Fruit fly (Drosophila melanogaster) whole organism, prepupa: Measurements from ENCODE around the gene Mnat9.
A peak's percentile ranks its signal among the peaks of the same experiment; 100 is the strongest.

ENCODE experiments used
- Blimp-1 ChIP-seq: fragments of 200-800 bp; sonication (Bioruptor generic); optimal IDR thresholded peaks from 3 replicates; lab custom pipeline; 2017; ENCODE audit warnings: missing biosample characterization, missing genetic modification characterization, mild to moderate bottlenecking, moderate library complexity, missing genetic modification reagents
- CG10631 ChIP-seq: fragments of 200-800 bp; sonication (Bioruptor generic); optimal IDR thresholded peaks from 2 replicates; lab custom pipeline; 2016; ENCODE audit warnings: missing biosample characterization, missing genetic modification characterization
- CG10669 ChIP-seq: fragments of 200-800 bp; sonication (Bioruptor generic); optimal IDR thresholded peaks from 3 replicates; lab custom pipeline; 2018; ENCODE audit warnings: missing biosample characterization, mild to moderate bottlenecking, missing genetic modification characterization, moderate library complexity
- CG11294 ChIP-seq: fragments of 200-800 bp; sonication (Bioruptor generic); IDR thresholded peaks from 2 replicates; pipeline ENCODE4 v1.3.6; 2022; ENCODE audit warnings: missing biosample characterization, missing genetic modification characterization
- CG11762 ChIP-seq: fragments of 200-800 bp; sonication (Bioruptor generic); optimal IDR thresholded peaks from 3 replicates; lab custom pipeline; 2016; ENCODE audit warnings: missing biosample characterization, missing genetic modification characterization; ENCODE audit not compliant: insufficient read depth
- CG11902 ChIP-seq: fragments of 200-800 bp; sonication (Bioruptor generic); optimal IDR thresholded peaks from 3 replicates; lab custom pipeline; 2016; ENCODE audit warnings: missing biosample characterization, missing genetic modification characterization
- CG1621 ChIP-seq: fragments of 200-800 bp; sonication (Bioruptor generic); optimal IDR thresholded peaks from 3 replicates; lab custom pipeline; 2018; ENCODE audit warnings: missing biosample characterization, mild to moderate bottlenecking, missing genetic modification characterization
- CG16779 ChIP-seq: fragments of 200-800 bp; sonication (Bioruptor generic); optimal IDR thresholded peaks from 3 replicates; lab custom pipeline; 2017; ENCODE audit warnings: missing biosample characterization, mild to moderate bottlenecking, missing genetic modification characterization
- CG3032 ChIP-seq: fragments of 200-800 bp; optimal IDR thresholded peaks from 2 replicates; lab custom pipeline; 2019; ENCODE audit warnings: missing biosample characterization, mild to moderate bottlenecking, missing genetic modification characterization, moderate library complexity
- CG32006 ChIP-seq: fragments of 200-800 bp; sonication (Bioruptor generic); optimal IDR thresholded peaks from 3 replicates; lab custom pipeline; 2017; ENCODE audit warnings: missing biosample characterization, mild to moderate bottlenecking, missing genetic modification characterization
- CG34406 ChIP-seq: fragments of 200-800 bp; sonication (Bioruptor generic); optimal IDR thresholded peaks from 3 replicates; lab custom pipeline; 2016; ENCODE audit warnings: missing biosample characterization, missing genetic modification characterization
- CG3919 ChIP-seq: fragments of 200-800 bp; sonication (Bioruptor generic); optimal IDR thresholded peaks from 3 replicates; lab custom pipeline; 2016; ENCODE audit warnings: missing biosample characterization, missing genetic modification characterization
- CG4318 ChIP-seq: fragments of 200-800 bp; sonication (Bioruptor generic); optimal IDR thresholded peaks from 3 replicates; lab custom pipeline; 2017; ENCODE audit warnings: missing biosample characterization, mild to moderate bottlenecking, missing genetic modification characterization
- CG6276 ChIP-seq: fragments of 200-800 bp; sonication (Bioruptor generic); optimal IDR thresholded peaks from 2 replicates; lab custom pipeline; 2017; ENCODE audit warnings: missing biosample characterization, mild to moderate bottlenecking, missing genetic modification characterization
- CG6792 ChIP-seq: fragments of 200-800 bp; sonication (Bioruptor generic); optimal IDR thresholded peaks from 3 replicates; lab custom pipeline; 2016; ENCODE audit warnings: missing biosample characterization, missing genetic modification characterization
- CG7368 ChIP-seq: fragments of 200-800 bp; sonication (Bioruptor generic); optimal IDR thresholded peaks from 3 replicates; lab custom pipeline; 2016; ENCODE audit warnings: missing biosample characterization, missing genetic modification characterization
- CG8119 ChIP-seq: fragments of 200-800 bp; sonication (Bioruptor generic); IDR thresholded peaks from 3 replicates; pipeline ENCODE4 v1.3.6; 2022; ENCODE audit warnings: missing biosample characterization, missing genetic modification characterization
- CG8319 ChIP-seq: fragments of 200-800 bp; sonication (Bioruptor generic); optimal IDR thresholded peaks from 3 replicates; lab custom pipeline; 2016; ENCODE audit warnings: missing biosample characterization, missing genetic modification characterization
- CG8632 ChIP-seq: fragments of 200-800 bp; sonication (Bioruptor generic); optimal IDR thresholded peaks from 3 replicates; lab custom pipeline; 2016; ENCODE audit warnings: missing biosample characterization, missing genetic modification characterization
- CG9139 ChIP-seq: fragments of 200-800 bp; sonication (Bioruptor generic); optimal IDR thresholded peaks from 3 replicates; lab custom pipeline; 2017; ENCODE audit warnings: missing biosample characterization, mild to moderate bottlenecking, missing genetic modification characterization
- Eip75B ChIP-seq: fragments of 200-800 bp; sonication (Bioruptor generic); optimal IDR thresholded peaks from 3 replicates; lab custom pipeline; 2016; ENCODE audit warnings: missing biosample characterization, missing genetic modification characterization
- Eip93F ChIP-seq: fragments of 200-800 bp; sonication (Bioruptor generic); optimal IDR thresholded peaks from 2 replicates; lab custom pipeline; 2016; ENCODE audit warnings: missing biosample characterization, mild to moderate bottlenecking, missing genetic modification characterization
- Ets21C ChIP-seq: fragments of 200-800 bp; sonication (Bioruptor generic); optimal IDR thresholded peaks from 3 replicates; lab custom pipeline; 2016; ENCODE audit warnings: missing biosample characterization, missing genetic modification characterization
- Ets96B ChIP-seq: fragments of 200-800 bp; optimal IDR thresholded peaks from 2 replicates; lab custom pipeline; 2019; ENCODE audit warnings: missing biosample characterization, mild to moderate bottlenecking, missing genetic modification characterization, moderate library complexity
- Gug ChIP-seq: fragments of 200-800 bp; sonication (Bioruptor generic); IDR thresholded peaks from 2 replicates; pipeline ENCODE4 v1.3.6; 2022; ENCODE audit warnings: missing biosample characterization, missing genetic modification characterization
- Hr38 ChIP-seq: sonication (Bioruptor generic); optimal IDR thresholded peaks from 2 replicates; lab custom pipeline; 2016; ENCODE audit warnings: missing biosample characterization, missing genetic modification characterization
- Hr39 ChIP-seq: fragments of 200-800 bp; sonication (Bioruptor generic); optimal IDR thresholded peaks from 2 replicates; lab custom pipeline; 2016; ENCODE audit warnings: missing biosample characterization, missing genetic modification characterization
- Hr4 ChIP-seq: fragments of 200-800 bp; sonication (Bioruptor generic); optimal IDR thresholded peaks from 3 replicates; lab custom pipeline; 2016; ENCODE audit warnings: missing biosample characterization, missing genetic modification characterization
- Lpt ChIP-seq: fragments of 200-800 bp; sonication (Bioruptor generic); optimal IDR thresholded peaks from 3 replicates; lab custom pipeline; 2016; ENCODE audit warnings: missing biosample characterization, missing genetic modification characterization
- Met ChIP-seq: fragments of 200-800 bp; sonication (Bioruptor generic); optimal IDR thresholded peaks from 3 replicates; lab custom pipeline; 2016; ENCODE audit warnings: missing biosample characterization, missing genetic modification characterization
- OdsH ChIP-seq: fragments of 200-800 bp; sonication (Bioruptor generic); optimal IDR thresholded peaks from 3 replicates; lab custom pipeline; 2016; ENCODE audit warnings: missing biosample characterization, missing genetic modification characterization
- Smox ChIP-seq: fragments of 200-800 bp; sonication (Bioruptor generic); optimal IDR thresholded peaks from 3 replicates; lab custom pipeline; 2016; ENCODE audit warnings: missing biosample characterization, missing genetic modification characterization
- Sox102F ChIP-seq: fragments of 200-800 bp; sonication (Bioruptor generic); optimal IDR thresholded peaks from 2 replicates; lab custom pipeline; 2016; ENCODE audit warnings: missing biosample characterization, mild to moderate bottlenecking, missing genetic modification characterization
- Sox14 ChIP-seq: fragments of 200-800 bp; sonication (Bioruptor generic); optimal IDR thresholded peaks from 3 replicates; lab custom pipeline; 2016; ENCODE audit warnings: missing biosample characterization, missing genetic modification characterization
- Sox15 ChIP-seq: fragments of 200-800 bp; sonication (Bioruptor generic); optimal IDR thresholded peaks from 3 replicates; lab custom pipeline; 2016; ENCODE audit warnings: missing biosample characterization, missing genetic modification characterization
- achi ChIP-seq: fragments of 200-800 bp; sonication (Bioruptor generic); optimal IDR thresholded peaks from 3 replicates; lab custom pipeline; 2016; ENCODE audit warnings: missing biosample characterization, missing genetic modification characterization
- acj6 ChIP-seq: fragments of 200-800 bp; sonication (Bioruptor generic); optimal IDR thresholded peaks from 3 replicates; lab custom pipeline; 2016; ENCODE audit warnings: missing biosample characterization, missing genetic modification characterization
- cyc ChIP-seq: fragments of 200-800 bp; sonication (Bioruptor generic); optimal IDR thresholded peaks from 3 replicates; lab custom pipeline; 2016; ENCODE audit warnings: missing biosample characterization, missing genetic modification characterization
- dac ChIP-seq: fragments of 200-800 bp; sonication (Bioruptor generic); optimal IDR thresholded peaks from 2 replicates; lab custom pipeline; 2017; ENCODE audit warnings: missing biosample characterization, mild to moderate bottlenecking, missing genetic modification characterization
- dsx ChIP-seq: fragments of 200-800 bp; optimal IDR thresholded peaks from 3 replicates; lab custom pipeline; 2019; ENCODE audit warnings: missing biosample characterization, mild to moderate bottlenecking, missing genetic modification characterization, moderate library complexity; ENCODE audit not compliant: poor library complexity, severe bottlenecking
- eg ChIP-seq: fragments of 200-800 bp; sonication (Bioruptor generic); IDR thresholded peaks from 3 replicates; pipeline ENCODE4 v1.3.6; 2022; ENCODE audit warnings: missing biosample characterization, missing genetic modification characterization
- esn ChIP-seq: fragments of 200-800 bp; sonication (Bioruptor generic); optimal IDR thresholded peaks from 2 replicates; lab custom pipeline; 2016; ENCODE audit warnings: missing biosample characterization, mild to moderate bottlenecking, missing genetic modification characterization, moderate library complexity
- fd59A ChIP-seq: fragments of 200-800 bp; sonication (Bioruptor generic); optimal IDR thresholded peaks from 2 replicates; lab custom pipeline; 2017; ENCODE audit warnings: missing biosample characterization, mild to moderate bottlenecking, missing genetic modification characterization, missing genetic modification reagents
- fd85E ChIP-seq: fragments of 200-800 bp; sonication (Bioruptor generic); optimal IDR thresholded peaks from 3 replicates; lab custom pipeline; 2016; ENCODE audit warnings: missing biosample characterization, missing genetic modification characterization
- fkh ChIP-seq: fragments of 200-800 bp; sonication (Bioruptor generic); optimal IDR thresholded peaks from 3 replicates; lab custom pipeline; 2017; ENCODE audit warnings: missing biosample characterization, mild to moderate bottlenecking, missing genetic modification characterization, moderate library complexity
- net ChIP-seq: fragments of 200-800 bp; sonication (Bioruptor generic); optimal IDR thresholded peaks from 3 replicates; lab custom pipeline; 2016; ENCODE audit warnings: missing biosample characterization, missing genetic modification characterization
- pdm3 ChIP-seq: fragments of 200-800 bp; sonication (Bioruptor generic); optimal IDR thresholded peaks from 3 replicates; lab custom pipeline; 2016; ENCODE audit warnings: missing biosample characterization, missing genetic modification characterization
- salr ChIP-seq, 2 experiments: fragments of 200-800 bp; sonication (Bioruptor generic); optimal IDR thresholded peaks; 3 replicates each; lab custom pipeline; 2016 to 2018; ENCODE audit warnings: missing biosample characterization in 2 of 2, missing genetic modification characterization in 2 of 2, mild to moderate bottlenecking in 1 of 2
- spab ChIP-seq: fragments of 200-800 bp; sonication (Bioruptor generic); optimal IDR thresholded peaks from 2 replicates; lab custom pipeline; 2017; ENCODE audit warnings: missing biosample characterization, mild to moderate bottlenecking, missing genetic modification characterization, missing genetic modification reagents
- svp ChIP-seq: fragments of 200-800 bp; sonication (Bioruptor generic); peaks from one replicate; lab custom pipeline; 2016; ENCODE audit warnings: missing biosample characterization, missing genetic modification characterization
- topi ChIP-seq: fragments of 200-800 bp; sonication (Bioruptor generic); optimal IDR thresholded peaks from 3 replicates; lab custom pipeline; 2016; ENCODE audit warnings: missing biosample characterization, missing genetic modification characterization
- vri ChIP-seq: fragments of 200-800 bp; sonication (Bioruptor generic); optimal IDR thresholded peaks from 3 replicates; lab custom pipeline; 2016; ENCODE audit warnings: missing biosample characterization, mild to moderate bottlenecking, missing genetic modification characterization

Mnat9 gene

dm6 chr3R:31616001-31616400, at the start of gene Mnat9, which contains the start of gene CG1792:
Gene Mnat9 (minus strand): TSS chr3R:31616160.
Gene CG1792 (plus strand): TSS chr3R:31616303.
- TF ChIP-seq CG6792 (peak; percentile 98), eg (peak; percentile 100), fd59A (GFP tag; lab: Kevin White, UChicago) (peak; percentile 95), Eip75B (GFP tag; lab: Kevin White, UChicago) (peak; percentile 99), Lpt (GFP tag; lab: Kevin White, UChicago) (peak; percentile 99), CG10631 (GFP tag; lab: Kevin White, UChicago) (peak; percentile 99), Eip93F (GFP tag; lab: Kevin White, UChicago) (peak; percentile 97), topi (peak; percentile 99), svp (peak; percentile 99), net (GFP tag; lab: Kevin White, UChicago) (peak; percentile 99), CG32006 (GFP tag; lab: Kevin White, UChicago) (peak; percentile 99), Sox15 (peak; percentile 99), fd85E (GFP tag; lab: Kevin White, UChicago) (peak; percentile 91), CG3032 (tag; lab: Kevin White, UChicago) (peak; percentile 99), CG11294 (GFP tag; lab: Robert Waterston, UW) (peak; percentile 99), CG6276 (GFP tag; lab: Kevin White, UChicago) (peak; percentile 96), achi (GFP tag; lab: Kevin White, UChicago) (peak; percentile 98), Sox14 (peak; percentile 100), Met (GFP tag; lab: Kevin White, UChicago) (peak; percentile 99), CG4318 (GFP tag; lab: Kevin White, UChicago) (peak; percentile 99), CG8119 (peak; percentile 98), cyc (peak; percentile 99), CG1621 (tag; lab: Kevin White, UChicago) (peak; percentile 98), Sox102F (GFP tag; lab: Kevin White, UChicago) (peak; percentile 97), salr (GFP tag; optimal IDR thresholded peaks at IDR 0.05; lab: Kevin White, UChicago) (peak; percentile 98 to 99), Ets96B (tag; lab: Kevin White, UChicago) (peak; percentile 99), pdm3 (GFP tag; lab: Kevin White, UChicago) (peak; percentile 100), fkh (GFP tag; lab: Kevin White, UChicago) (peak; percentile 95), CG8632 (GFP tag; lab: Kevin White, UChicago) (peak; percentile 98), Hr38 (GFP tag; lab: Kevin White, UChicago) (peak; percentile 96), Blimp-1 (GFP tag; lab: Kevin White, UChicago) (peak; percentile 89), Hr39 (GFP tag; lab: Kevin White, UChicago) (peak; percentile 99), CG8319 (peak; percentile 99), acj6 (GFP tag; lab: Kevin White, UChicago) (peak; percentile 99), Smox (GFP tag; lab: Kevin White, UChicago) (peak; percentile 99), CG11902 (GFP tag; lab: Kevin White, UChicago) (peak; percentile 99), CG3919 (GFP tag; lab: Kevin White, UChicago) (peak; percentile 99), CG10669 (peak; percentile 99), Hr4 (GFP tag; lab: Kevin White, UChicago) (peak; percentile 99), OdsH (GFP tag; lab: Kevin White, UChicago) (peak; percentile 100), CG7368 (peak; percentile 99), esn (peak; percentile 99), Gug (GFP tag; lab: Robert Waterston, UW) (peak; percentile 99), CG16779 (tag; lab: Kevin White, UChicago) (peak; percentile 92), dac (GFP tag; lab: Kevin White, UChicago) (peak; percentile 98), vri (GFP tag; lab: Kevin White, UChicago) (peak; percentile 98), dsx (GFP tag; lab: Kevin White, UChicago) (peak; percentile 98), CG11762 (peak; percentile 98), spab (peak; percentile 95), CG34406 (GFP tag; lab: Kevin White, UChicago) (peak; percentile 99), Ets21C (GFP tag; lab: Kevin White, UChicago) (peak; percentile 99), CG9139 (peak; percentile 91)
